Worm (Caenorhabditis elegans) whole organism, midembryonic: ENCODE measurements around the gene nlp-69.

Source experiments
- T22C8.4 ChIP-seq: fragments of 200-800 bp; sonication (Bioruptor generic); IDR thresholded peaks from 2 replicates; pipeline ENCODE4 v1.3.6; 2022; ENCODE audit warnings: missing genetic modification characterization, missing compliant biosample characterization
- cog-1 ChIP-seq: sonication (generic microtip); optimal IDR thresholded peaks from 2 replicates; lab custom pipeline; 2016; ENCODE audit warnings: missing genetic modification characterization, missing compliant biosample characterization
- flt-1 ChIP-seq: fragments of 200-800 bp; sonication (Bioruptor generic); IDR thresholded peaks from 2 replicates; pipeline ENCODE4 v1.3.6; 2022; ENCODE audit warnings: missing genetic modification characterization, missing compliant biosample characterization
- klf-2 ChIP-seq: fragments of 200-800 bp; sonication (Bioruptor generic); conservative IDR thresholded peaks from 2 replicates; pipeline ENCODE4 v1.3.6; 2022; ENCODE audit warnings: missing genetic modification reagents, missing genetic modification characterization, missing compliant biosample characterization
- med-1 ChIP-seq: sonication (generic microtip); optimal IDR thresholded peaks from 2 replicates; lab custom pipeline; 2017; ENCODE audit warnings: missing genetic modification characterization, mild to moderate bottlenecking, missing compliant biosample characterization, antibody characterized with exemption, missing genetic modification reagents; ENCODE audit not compliant: insufficient read depth
- ref-1 ChIP-seq: fragments of 200-800 bp; sonication (Bioruptor generic); conservative IDR thresholded peaks from 2 replicates; pipeline ENCODE4 v1.3.6; 2022; ENCODE audit warnings: missing genetic modification reagents, missing genetic modification characterization, missing compliant biosample characterization
- tab-1 ChIP-seq: fragments of 200-800 bp; sonication (Bioruptor generic); IDR thresholded peaks from 2 replicates; pipeline ENCODE4 v1.3.6; 2022; ENCODE audit warnings: missing genetic modification characterization, missing compliant biosample characterization
- ztf-23 ChIP-seq: fragments of 200-800 bp; sonication (Bioruptor generic); IDR thresholded peaks from 2 replicates; pipeline ENCODE4 v1.3.6; 2022; ENCODE audit warnings: missing genetic modification reagents, missing genetic modification characterization, missing compliant biosample characterization
- ztf-29 ChIP-seq: fragments of 200-800 bp; sonication (Bioruptor generic); IDR thresholded peaks from 2 replicates; pipeline ENCODE4 v1.3.6; 2022; ENCODE audit warnings: missing genetic modification reagents, missing genetic modification characterization, missing compliant biosample characterization

Gene nlp-69

DNA sequence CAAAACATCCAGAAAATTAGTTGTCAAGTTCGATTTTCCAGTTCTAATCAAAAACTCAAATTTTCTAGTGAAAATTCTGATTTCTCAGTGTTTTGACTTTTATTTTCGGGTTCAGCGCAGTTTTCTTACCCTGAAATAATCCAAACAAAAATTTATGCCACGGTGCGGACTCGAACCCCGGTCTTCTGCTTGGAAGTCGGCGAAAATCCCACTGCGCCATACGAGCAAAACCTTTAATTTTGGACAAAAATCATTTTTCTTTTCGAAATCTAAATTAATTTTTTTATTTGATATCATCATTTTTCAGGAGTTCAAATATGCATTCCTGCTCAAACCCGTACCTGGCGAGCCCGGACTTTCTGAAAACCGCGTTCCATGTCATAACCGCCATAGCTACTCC lies 45.7 kb downstream of the nlp-69 start, which contains the start of gene srh-233:
srh-233 (plus strand) TSS at position 301 of the 400 bp plus-strand sequence.
- TF ChIP-seq T22C8.4 (GFP tag; lab: Robert Waterston, UW) (no peak), flt-1 (no peak), ztf-29 (GFP tag; lab: Robert Waterston, UW) (no peak), cog-1 (no peak), ztf-23 (GFP tag; lab: Robert Waterston, UW) (no peak)

DNA sequence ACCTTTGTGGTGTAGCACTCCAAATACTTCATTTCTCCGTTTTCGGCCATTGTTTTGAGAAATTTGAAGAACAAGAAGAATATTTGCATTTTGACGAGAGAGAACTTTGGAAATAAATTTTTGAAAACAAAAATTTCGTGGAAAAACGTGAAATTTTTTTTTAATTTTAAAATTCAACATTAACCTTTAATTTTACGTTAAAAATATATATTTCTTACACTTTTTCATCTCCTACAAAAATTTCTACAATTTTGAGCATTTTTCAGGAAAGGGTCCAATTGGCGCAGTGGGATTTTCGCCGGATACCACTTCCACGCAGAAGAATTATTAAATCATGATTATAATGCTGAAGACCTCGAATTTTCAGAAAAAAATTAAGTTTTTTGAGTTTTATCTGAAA lies 47.5 kb downstream of the nlp-69 start, which contains the start of gene spe-19:
spe-19 (minus strand) TSS at position 101 of the 400 bp plus-strand sequence.
- TF ChIP-seq ztf-23 (GFP tag; lab: Robert Waterston, UW): no peak
- TF ChIP-seq med-1 (GFP tag; lab: Kevin White, UChicago): no peak
- TF ChIP-seq ztf-29 (GFP tag; lab: Robert Waterston, UW): no peak
- TF ChIP-seq tab-1 (GFP tag; lab: Robert Waterston, UW): no peak
- no peak for TF ChIP-seq cog-1
- TF ChIP-seq T22C8.4 (GFP tag; lab: Robert Waterston, UW): no peak
- TF ChIP-seq ref-1 (GFP tag; lab: Robert Waterston, UW): no peak
- TF ChIP-seq klf-2 (GFP tag; lab: Robert Waterston, UW): no peak
- no peak for TF ChIP-seq flt-1
